Fruit fly (Drosophila melanogaster) whole organism, embryonic: ENCODE data around the gene CG43675.

Experiments used
- Atf6 ChIP-seq: fragments of 200-800 bp; sonication (Bioruptor generic); IDR thresholded peaks from 2 replicates; pipeline ENCODE4 v1.3.6; 2022; ENCODE audit warnings: missing biosample characterization, missing genetic modification characterization
- Bdp1 ChIP-seq: fragments of 200-800 bp; sonication (Bioruptor generic); optimal IDR thresholded peaks from 3 replicates; lab custom pipeline; 2016; ENCODE audit warnings: missing biosample characterization, missing genetic modification characterization
- Blimp-1 ChIP-seq: fragments of 200-800 bp; sonication (Bioruptor generic); optimal IDR thresholded peaks from 3 replicates; lab custom pipeline; 2018; ENCODE audit warnings: missing biosample characterization, missing genetic modification characterization, mild to moderate bottlenecking, moderate library complexity, missing genetic modification reagents
- CG10147 ChIP-seq: fragments of 200-800 bp; sonication (Bioruptor generic); optimal IDR thresholded peaks from 2 replicates; lab custom pipeline; 2019; ENCODE audit warnings: missing biosample characterization, mild to moderate bottlenecking, missing genetic modification characterization, moderate library complexity
- CG10274 ChIP-seq: fragments of 200-800 bp; sonication (Bioruptor generic); optimal IDR thresholded peaks from 3 replicates; lab custom pipeline; 2017; ENCODE audit warnings: missing biosample characterization, mild to moderate bottlenecking, missing genetic modification characterization
- CG12104 ChIP-seq: fragments of 200-800 bp; sonication (Bioruptor generic); optimal IDR thresholded peaks from 3 replicates; lab custom pipeline; 2016; ENCODE audit warnings: missing biosample characterization, missing genetic modification characterization
- CG12155 ChIP-seq: fragments of 200-800 bp; sonication (Bioruptor generic); optimal IDR thresholded peaks from 3 replicates; lab custom pipeline; 2016; ENCODE audit warnings: missing biosample characterization, missing genetic modification characterization
- CG12744 ChIP-seq: fragments of 200-800 bp; sonication (Bioruptor generic); optimal IDR thresholded peaks from 2 replicates; lab custom pipeline; 2016; ENCODE audit warnings: missing biosample characterization, missing genetic modification characterization
- CG13296 ChIP-seq: fragments of 200-800 bp; sonication (Bioruptor generic); optimal IDR thresholded peaks from 3 replicates; lab custom pipeline; 2018; ENCODE audit warnings: missing biosample characterization, mild to moderate bottlenecking, missing genetic modification characterization
- CG14441 ChIP-seq: fragments of 200-800 bp; sonication (Bioruptor generic); IDR thresholded peaks from 2 replicates; pipeline ENCODE4 v1.3.6; 2022; ENCODE audit warnings: missing biosample characterization, missing genetic modification characterization
- CG14860 ChIP-seq: fragments of 200-800 bp; sonication (Bioruptor generic); IDR thresholded peaks from 3 replicates; pipeline ENCODE4 v1.3.6; 2022; ENCODE audit warnings: missing biosample characterization, missing genetic modification characterization; ENCODE audit not compliant: partially characterized antibody
- CG17186 ChIP-seq: fragments of 200-800 bp; sonication (Bioruptor generic); optimal IDR thresholded peaks from 3 replicates; lab custom pipeline; 2017; ENCODE audit warnings: missing biosample characterization, missing genetic modification reagents, missing genetic modification characterization
- CG1792 ChIP-seq: fragments of 200-800 bp; sonication (Bioruptor generic); optimal IDR thresholded peaks from 2 replicates; lab custom pipeline; 2016; ENCODE audit warnings: missing biosample characterization, missing genetic modification characterization
- CG2116 ChIP-seq: fragments of 200-800 bp; sonication (Bioruptor generic); optimal IDR thresholded peaks from 3 replicates; lab custom pipeline; 2018; ENCODE audit warnings: missing biosample characterization, mild to moderate bottlenecking, missing genetic modification characterization
- CG2199 ChIP-seq: fragments of 200-800 bp; sonication (Bioruptor generic); IDR thresholded peaks from 3 replicates; pipeline ENCODE4 v1.3.6; 2022; ENCODE audit warnings: missing biosample characterization, missing genetic modification characterization
- CG3847 ChIP-seq: fragments of 200-800 bp; sonication (Bioruptor generic); IDR thresholded peaks from 2 replicates; pipeline ENCODE4 v1.3.6; 2022; ENCODE audit warnings: missing biosample characterization, missing genetic modification characterization
- CG42726 ChIP-seq: fragments of 200-800 bp; sonication (Bioruptor generic); IDR thresholded peaks from 2 replicates; pipeline ENCODE4 v1.3.6; 2022; ENCODE audit warnings: missing biosample characterization, missing genetic modification characterization; ENCODE audit not compliant: partially characterized antibody
- CG4328 ChIP-seq: fragments of 200-800 bp; sonication (Bioruptor generic); optimal IDR thresholded peaks from 3 replicates; lab custom pipeline; 2017; ENCODE audit warnings: missing biosample characterization, missing genetic modification reagents, missing genetic modification characterization
- CG4730 ChIP-seq: fragments of 200-800 bp; sonication (Bioruptor generic); IDR thresholded peaks from 2 replicates; pipeline ENCODE4 v1.3.6; 2022; ENCODE audit warnings: missing biosample characterization, missing genetic modification characterization
- CG6175 ChIP-seq: fragments of 200-800 bp; sonication (Bioruptor generic); IDR thresholded peaks from 3 replicates; pipeline ENCODE4 v1.3.6; 2022; ENCODE audit warnings: missing biosample characterization, missing genetic modification characterization
- CG6654 ChIP-seq: fragments of 200-800 bp; sonication (Bioruptor generic); optimal IDR thresholded peaks from 2 replicates; lab custom pipeline; 2017; ENCODE audit warnings: missing biosample characterization, mild to moderate bottlenecking, missing genetic modification characterization
- CG9817 ChIP-seq: fragments of 200-800 bp; sonication (Bioruptor generic); optimal IDR thresholded peaks from 2 replicates; lab custom pipeline; 2018; ENCODE audit warnings: missing biosample characterization, mild to moderate bottlenecking, missing genetic modification characterization, moderate library complexity
- Dbx ChIP-seq: fragments of 200-800 bp; sonication (Bioruptor generic); IDR thresholded peaks from 3 replicates; pipeline ENCODE4 v1.3.6; 2022; ENCODE audit warnings: missing biosample characterization, missing genetic modification characterization
- Hey ChIP-seq: fragments of 200-800 bp; sonication (Bioruptor generic); optimal IDR thresholded peaks from 3 replicates; lab custom pipeline; 2018; ENCODE audit warnings: missing biosample characterization, mild to moderate bottlenecking, missing genetic modification characterization
- Hr39 ChIP-seq: fragments of >200 bp; optimal IDR thresholded peaks from 2 replicates; lab custom pipeline; 2017
- MESR4 ChIP-seq: fragments of 200-800 bp; sonication (Bioruptor generic); optimal IDR thresholded peaks from 2 replicates; lab custom pipeline; 2018; ENCODE audit warnings: missing biosample characterization, mild to moderate bottlenecking, missing genetic modification characterization, moderate library complexity
- NFAT ChIP-seq: fragments of 200-800 bp; sonication (Bioruptor generic); IDR thresholded peaks from 2 replicates; pipeline ENCODE4 v1.3.6; 2022; ENCODE audit warnings: missing biosample characterization, missing genetic modification characterization
- Optix ChIP-seq: fragments of 200-800 bp; sonication (Bioruptor generic); IDR thresholded peaks from 3 replicates; pipeline ENCODE4 v1.3.6; 2022; ENCODE audit warnings: missing biosample characterization, missing genetic modification characterization
- Pdp1 ChIP-seq, 2 experiments: fragments of 200-800 bp; sonication (Bioruptor generic); optimal IDR thresholded peaks; 3 replicates each; lab custom pipeline; 2016; ENCODE audit warnings: missing biosample characterization in 2 of 2, missing genetic modification characterization in 2 of 2, mild to moderate bottlenecking in 1 of 2, moderate library complexity in 1 of 2
- Ravus ChIP-seq: fragments of 200-800 bp; sonication (Bioruptor generic); IDR thresholded peaks from 2 replicates; pipeline ENCODE4 v1.3.6; 2022; ENCODE audit warnings: missing biosample characterization, missing genetic modification characterization
- Rx ChIP-seq: fragments of 200-800 bp; sonication (Bioruptor generic); IDR thresholded peaks from 2 replicates; pipeline ENCODE4 v1.3.6; 2022; ENCODE audit warnings: missing biosample characterization, missing genetic modification characterization
- amos ChIP-seq: fragments of 200-800 bp; sonication (Bioruptor generic); IDR thresholded peaks from 2 replicates; pipeline ENCODE4 v1.3.6; 2022; ENCODE audit warnings: missing biosample characterization, missing genetic modification characterization; ENCODE audit not compliant: partially characterized antibody
- bbx ChIP-seq: fragments of 200-800 bp; sonication (Bioruptor generic); IDR thresholded peaks from 2 replicates; pipeline ENCODE4 v1.3.6; 2022; ENCODE audit warnings: missing biosample characterization, missing genetic modification characterization; ENCODE audit not compliant: partially characterized antibody
- ewg ChIP-seq: fragments of 200-800 bp; sonication (Bioruptor generic); optimal IDR thresholded peaks from 3 replicates; lab custom pipeline; 2017; ENCODE audit warnings: mild to moderate bottlenecking, missing biosample characterization, missing genetic modification reagents, missing genetic modification characterization
- fd64A ChIP-seq: fragments of 200-800 bp; sonication (Bioruptor generic); optimal IDR thresholded peaks from 3 replicates; lab custom pipeline; 2018; ENCODE audit warnings: missing biosample characterization, mild to moderate bottlenecking, missing genetic modification characterization
- gem ChIP-seq: fragments of 200-800 bp; sonication (Bioruptor generic); optimal IDR thresholded peaks from 2 replicates; lab custom pipeline; 2019; ENCODE audit warnings: missing biosample characterization, mild to moderate bottlenecking, missing genetic modification characterization, moderate library complexity
- grn ChIP-seq: fragments of 200-800 bp; sonication (Bioruptor generic); optimal IDR thresholded peaks from 3 replicates; lab custom pipeline; 2017; ENCODE audit warnings: missing biosample characterization, missing genetic modification characterization
- h ChIP-seq: fragments of >200 bp; optimal IDR thresholded peaks from 2 replicates; lab custom pipeline; 2017
- hkb ChIP-seq, 2 experiments: fragments of 200-800 bp in 1 of 2; fragments of >200 bp in 1 of 2; sonication (Bioruptor generic) in 1 of 2; IDR thresholded peaks in 1 of 2; optimal IDR thresholded peaks in 1 of 2; 2 replicates each; pipeline versions ENCODE4 v1.3.6 to Lab custom; 2017 to 2022; ENCODE audit warnings: missing biosample characterization in 1 of 2, missing genetic modification characterization in 1 of 2
- inv ChIP-seq: fragments of 200-800 bp; sonication (Bioruptor generic); IDR thresholded peaks from 2 replicates; pipeline ENCODE4 v1.3.6; 2022; ENCODE audit warnings: missing biosample characterization, missing genetic modification characterization; ENCODE audit not compliant: partially characterized antibody
- jumu ChIP-seq: fragments of 200-800 bp; sonication (Bioruptor generic); optimal IDR thresholded peaks from 3 replicates; lab custom pipeline; 2016; ENCODE audit warnings: missing biosample characterization, missing genetic modification characterization
- kah ChIP-seq: fragments of 200-800 bp; sonication (Bioruptor generic); optimal IDR thresholded peaks from 2 replicates; lab custom pipeline; 2018; ENCODE audit warnings: missing biosample characterization, mild to moderate bottlenecking, missing genetic modification characterization
- klu ChIP-seq: fragments of 200-800 bp; sonication (Bioruptor generic); IDR thresholded peaks from 2 replicates; pipeline ENCODE4 v1.3.6; 2022; ENCODE audit warnings: missing biosample characterization, missing genetic modification characterization
- sd ChIP-seq: fragments of 200-800 bp; sonication (Bioruptor generic); optimal IDR thresholded peaks from 3 replicates; lab custom pipeline; 2018; ENCODE audit warnings: missing biosample characterization, mild to moderate bottlenecking, missing genetic modification characterization, moderate library complexity
- sob ChIP-seq: fragments of 200-800 bp; sonication (Bioruptor generic); IDR thresholded peaks from 2 replicates; pipeline ENCODE4 v1.3.6; 2022; ENCODE audit warnings: missing biosample characterization, missing genetic modification characterization
- tll ChIP-seq, 2 experiments: fragments of 200-800 bp in 1 of 2; fragments of >200 bp in 1 of 2; sonication (Bioruptor generic) in 1 of 2; optimal IDR thresholded peaks; 2 replicates each; lab custom pipeline; 2017 to 2019; ENCODE audit warnings: missing biosample characterization in 2 of 2, missing genetic modification characterization in 2 of 2, mild to moderate bottlenecking in 1 of 2, moderate library complexity in 1 of 2
- toy ChIP-seq: fragments of 200-800 bp; sonication (Bioruptor generic); IDR thresholded peaks from 2 replicates; pipeline ENCODE4 v1.3.6; 2022; ENCODE audit warnings: missing biosample characterization, missing genetic modification characterization
- tup ChIP-seq: fragments of 200-800 bp; sonication (Bioruptor generic); optimal IDR thresholded peaks from 2 replicates; lab custom pipeline; 2016; ENCODE audit warnings: missing biosample characterization, mild to moderate bottlenecking, missing genetic modification characterization, moderate library complexity
- unpg ChIP-seq: fragments of 200-800 bp; sonication (Bioruptor generic); optimal IDR thresholded peaks from 3 replicates; lab custom pipeline; 2018; ENCODE audit warnings: missing biosample characterization, mild to moderate bottlenecking, missing genetic modification characterization, moderate library complexity

The CG43675 gene

DNA sequence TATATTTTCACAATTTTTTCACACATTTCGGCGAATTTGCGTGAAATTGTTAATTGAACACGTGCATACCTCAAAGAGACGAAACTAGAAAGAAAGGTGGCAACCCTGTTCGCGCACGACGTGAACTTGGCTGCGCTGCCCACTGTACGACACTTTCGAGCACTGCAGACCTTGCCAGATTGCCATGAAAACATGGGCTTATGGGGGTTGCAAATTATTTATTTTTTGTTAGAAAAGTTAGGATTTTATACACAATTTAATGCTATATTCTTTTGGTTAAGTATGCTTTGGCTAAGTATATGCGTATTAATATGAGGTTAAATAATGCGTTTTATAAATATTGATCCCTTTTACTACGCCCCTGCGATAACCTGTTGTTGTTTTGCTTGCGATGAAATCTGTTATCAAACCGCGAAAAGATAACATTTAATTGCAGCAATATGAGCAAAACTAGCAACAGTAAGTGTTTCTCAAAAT lies 45.9 kb downstream of the CG43675 start, which contains the start of the genes RpL34b and CG8132 (continued):
- TF ChIP-seq jumu (peak; percentile 97), kah (GFP tag; lab: Kevin White, UChicago) (peak; percentile 95), Ravus (GFP tag; lab: Robert Waterston, UW) (peak; percentile 79), CG2199 (GFP tag; lab: Robert Waterston, UW) (peak; percentile 94), tll (GFP tag; optimal IDR thresholded peaks at IDR 0.05; lab: Kevin White, UChicago) (peak in 1 of 2 experiments; percentile 58), CG4730 (GFP tag; lab: Robert Waterston, UW) (peak; percentile 89), amos (GFP tag; lab: Robert Waterston, UW) (peak; percentile 69), CG42726 (peak; percentile 48; the same call in 1 of the 2 replicates), Blimp-1 (GFP tag; lab: Kevin White, UChicago) (peak; percentile 91), NFAT (GFP tag; lab: Robert Waterston, UW) (peak; percentile 98), unpg (GFP tag; lab: Kevin White, UChicago) (peak; percentile 97), CG12155 (GFP tag; lab: Kevin White, UChicago) (peak; percentile 95), CG12104 (GFP tag; lab: Kevin White, UChicago) (peak; percentile 94), Hr39 (lab: Kevin White, UChicago) (no peak), h (lab: Kevin White, UChicago) (no peak), sd (tag; lab: Kevin White, UChicago) (peak; percentile 87), bbx (GFP tag; lab: Robert Waterston, UW) (peak; percentile 58; the same call in 1 of the 2 replicates), CG6654 (GFP tag; lab: Kevin White, UChicago) (peak; percentile 71), klu (peak; percentile 94), Pdp1 (GFP tag; optimal IDR thresholded peaks at IDR 0.05; lab: Kevin White, UChicago) (peak; percentile 94 to 97), CG2116 (GFP tag; lab: Kevin White, UChicago) (peak; percentile 91), CG10274 (GFP tag; lab: Kevin White, UChicago) (peak; percentile 84), MESR4 (GFP tag; lab: Kevin White, UChicago) (peak; percentile 94), grn (GFP tag; lab: Kevin White, UChicago) (peak; percentile 94), CG14441 (GFP tag; lab: Robert Waterston, UW) (peak; percentile 95), CG13296 (GFP tag; lab: Kevin White, UChicago) (peak; percentile 97), Atf6 (GFP tag; lab: Robert Waterston, UW) (peak; percentile 94), fd64A (peak; percentile 85), hkb (optimal IDR thresholded peaks at IDR 0.05; lab: Kevin White, UChicago) (peak; percentile 91), hkb (GFP tag; IDR thresholded peaks at IDR 0.05; lab: Robert Waterston, UW) (peak; percentile 93), Optix (GFP tag; lab: Robert Waterston, UW) (peak; percentile 86), CG17186 (GFP tag; lab: Kevin White, UChicago) (peak; percentile 93), CG14860 (GFP tag; lab: Robert Waterston, UW) (no peak; the same call in 2 of the 3 replicates), gem (tag; lab: Kevin White, UChicago) (peak; percentile 98), CG9817 (tag; lab: Kevin White, UChicago) (peak; percentile 98), CG4328 (GFP tag; lab: Kevin White, UChicago) (peak; percentile 97), sob (peak; percentile 97), CG1792 (GFP tag; lab: Kevin White, UChicago) (peak; percentile 93), Rx (GFP tag; lab: Robert Waterston, UW) (peak; percentile 96), CG10147 (GFP tag; lab: Kevin White, UChicago) (peak; percentile 94), inv (peak; percentile 34; the same call in 1 of the 2 replicates), tup (peak; percentile 92), Dbx (GFP tag; lab: Robert Waterston, UW) (peak; percentile 97), Bdp1 (GFP tag; lab: Kevin White, UChicago) (peak; percentile 92), ewg (GFP tag; lab: Kevin White, UChicago) (peak; percentile 90), CG3847 (GFP tag; lab: Robert Waterston, UW) (peak; percentile 99), CG6175 (peak; percentile 96), CG12744 (GFP tag; lab: Kevin White, UChicago) (peak; percentile 95), toy (GFP tag; lab: Robert Waterston, UW) (peak; percentile 82), Hey (tag; lab: Kevin White, UChicago) (peak; percentile 95)
